Fruit fly (Drosophila melanogaster): ENCODE data around the gene Snm1.
A peak's percentile ranks its signal among the peaks of the same experiment; 100 is the strongest.

Gene Snm1

DNA sequence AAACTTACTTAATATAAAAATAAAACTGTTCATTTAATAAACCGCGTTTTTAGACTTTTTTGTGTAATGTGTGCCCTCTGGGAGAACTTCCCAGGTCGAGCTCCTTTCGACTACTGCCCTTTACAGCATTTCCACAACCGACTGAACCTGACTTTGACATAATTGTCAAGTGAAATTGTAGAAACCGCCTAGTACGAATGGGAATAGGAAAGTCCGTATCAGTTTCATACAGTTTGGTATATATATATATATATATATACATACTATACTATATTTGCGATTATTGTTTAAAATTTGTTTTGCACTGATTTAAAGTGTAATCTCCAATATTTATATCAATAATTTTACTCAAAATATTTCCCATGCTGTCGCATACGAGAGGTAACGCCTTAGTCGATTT lies 3.8 kb upstream of the Snm1 start, which contains the start of gene mia:
Gene mia, minus strand, starts transcription at position 101 of the 400 bp plus-strand sequence.
- TF ChIP-seq toe (GFP tag; optimal IDR thresholded peaks at IDR 0.05) (no peak), Hr96 (GFP tag; optimal IDR thresholded peaks at IDR 0.05) (no peak), CG7101 (tag; optimal IDR thresholded peaks at IDR 0.05) (no peak), Mnt (GFP tag; optimal IDR thresholded peaks at IDR 0.05) (no peak), bab1 (GFP tag; optimal IDR thresholded peaks at IDR 0.05) (no peak), CG12768 (GFP tag; optimal IDR thresholded peaks at IDR 0.05) (no peak), kay (GFP tag; ENCODE audit: borderline replicate concordance) (no peak)

DNA sequence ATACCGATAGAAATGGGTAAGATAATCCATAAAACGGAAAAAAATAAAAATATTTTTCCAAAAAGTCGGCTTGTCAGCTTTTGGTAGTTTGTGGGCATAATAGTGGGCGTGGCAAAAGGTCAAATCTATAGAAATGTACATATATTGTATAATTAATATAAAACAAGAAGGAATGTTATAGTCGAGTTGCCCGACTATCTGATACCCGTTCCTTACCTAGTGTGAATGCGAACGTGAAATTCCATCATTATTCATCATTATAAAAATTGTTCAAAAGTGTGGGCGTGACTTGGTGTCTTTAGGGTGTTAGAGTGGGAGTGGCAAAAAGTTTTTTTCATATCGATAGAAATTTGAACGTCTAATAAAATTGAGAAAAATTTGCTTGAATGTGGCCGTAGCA lies 3.3 kb upstream of the Snm1 start:
- no peak for TF ChIP-seq CG7045 (GFP tag; optimal IDR thresholded peaks at IDR 0.05)
- no peak for TF ChIP-seq CG7101 (tag; optimal IDR thresholded peaks at IDR 0.05)
- TF ChIP-seq CG14711 (tag; optimal IDR thresholded peaks at IDR 0.05), result no peak
- TF ChIP-seq Hr96 (GFP tag; optimal IDR thresholded peaks at IDR 0.05), result no peak
- no peak for TF ChIP-seq cic (GFP tag; optimal IDR thresholded peaks at IDR 0.05)
- TF ChIP-seq ovo (GFP tag; optimal IDR thresholded peaks at IDR 0.05), result no peak
- no peak for TF ChIP-seq CG33017 (tag; optimal IDR thresholded peaks at IDR 0.05)
- no peak for TF ChIP-seq pad (GFP tag; optimal IDR thresholded peaks at IDR 0.05)
- no peak for TF ChIP-seq bab1 (GFP tag; optimal IDR thresholded peaks at IDR 0.05)
- TF ChIP-seq Mnt (GFP tag; optimal IDR thresholded peaks at IDR 0.05), result no peak
- no peak for TF ChIP-seq CG12768 (GFP tag; optimal IDR thresholded peaks at IDR 0.05)
- no peak for TF ChIP-seq tj (GFP tag; optimal IDR thresholded peaks at IDR 0.05)
- TF ChIP-seq Crg-1 (GFP tag; optimal IDR thresholded peaks at IDR 0.05), result no peak
- no peak for TF ChIP-seq CG5204 (GFP tag; optimal IDR thresholded peaks at IDR 0.05)
- TF ChIP-seq CG11617 (GFP tag; optimal IDR thresholded peaks at IDR 0.05), result no peak
- no peak for TF ChIP-seq kay (GFP tag; ENCODE audit: borderline replicate concordance)
- TF ChIP-seq toe (GFP tag; optimal IDR thresholded peaks at IDR 0.05), result no peak
- no peak for TF ChIP-seq cnc (optimal IDR thresholded peaks at IDR 0.05)
- no peak for TF ChIP-seq Clk (GFP tag; optimal IDR thresholded peaks at IDR 0.05)

DNA sequence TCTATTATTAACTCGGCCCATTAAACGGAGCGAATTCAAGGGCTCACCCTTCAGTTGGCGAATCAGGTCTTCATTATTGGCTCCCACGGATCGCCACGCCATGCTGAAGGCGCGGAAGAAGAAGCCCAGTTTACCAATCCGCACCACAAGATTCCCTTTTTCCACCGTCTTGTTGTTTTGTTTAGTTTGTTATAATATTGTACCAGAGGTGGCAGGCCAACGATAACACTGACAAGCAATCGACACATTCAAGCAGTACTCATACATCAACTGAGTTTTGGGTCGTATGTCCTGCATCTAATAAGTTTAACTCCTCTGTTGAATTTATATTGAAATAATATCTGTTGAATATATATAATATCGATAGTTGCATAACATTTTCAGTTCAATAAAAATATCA lies 802 bp upstream of the Snm1 start, which contains the start of gene Pcmt:
Gene Pcmt, minus strand, starts transcription at position 235 of the 400 bp plus-strand sequence.
- TF ChIP-seq kay (GFP tag; ENCODE audit: borderline replicate concordance) (no peak), CG7045 (GFP tag; optimal IDR thresholded peaks at IDR 0.05) (no peak), tj (GFP tag; optimal IDR thresholded peaks at IDR 0.05) (no peak), cnc (optimal IDR thresholded peaks at IDR 0.05) (no peak), pad (GFP tag; optimal IDR thresholded peaks at IDR 0.05) (no peak), toe (GFP tag; optimal IDR thresholded peaks at IDR 0.05) (no peak), CG1620 (GFP tag; optimal IDR thresholded peaks at IDR 0.05) (no peak), Crg-1 (GFP tag; optimal IDR thresholded peaks at IDR 0.05) (no peak), ovo (GFP tag; optimal IDR thresholded peaks at IDR 0.05) (no peak), CG5204 (GFP tag; optimal IDR thresholded peaks at IDR 0.05) (no peak), CG12768 (GFP tag; optimal IDR thresholded peaks at IDR 0.05) (no peak)

DNA sequence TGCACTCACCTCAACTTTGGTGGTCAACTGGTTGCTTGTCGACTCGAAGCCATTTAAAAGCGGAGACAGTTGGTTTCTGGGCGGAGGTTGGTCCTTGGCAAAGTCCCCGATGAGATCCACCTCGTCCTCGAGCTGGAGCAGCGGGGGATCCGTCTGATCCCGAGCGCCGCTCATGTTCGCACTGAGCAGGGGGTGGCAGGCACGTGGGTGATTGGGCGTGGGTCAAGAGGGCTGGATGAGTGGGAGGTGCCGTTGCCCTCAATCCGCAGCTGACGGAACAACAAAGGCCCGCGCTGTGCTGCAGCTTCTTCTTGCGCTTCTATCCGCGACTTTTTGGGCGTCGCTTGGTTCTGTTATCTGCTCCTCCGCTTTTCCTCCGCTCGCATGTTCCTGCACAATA lies 8.1 kb downstream of the Snm1 start:
- TF ChIP-seq toe (GFP tag; optimal IDR thresholded peaks at IDR 0.05), result no peak
- TF ChIP-seq pad (GFP tag; optimal IDR thresholded peaks at IDR 0.05), result no peak
- TF ChIP-seq Hr96 (GFP tag; optimal IDR thresholded peaks at IDR 0.05), result no peak
- no peak for TF ChIP-seq CG7101 (tag; optimal IDR thresholded peaks at IDR 0.05)
- no peak for TF ChIP-seq kay (GFP tag; ENCODE audit: borderline replicate concordance)
- no peak for TF ChIP-seq tj (GFP tag; optimal IDR thresholded peaks at IDR 0.05)

DNA sequence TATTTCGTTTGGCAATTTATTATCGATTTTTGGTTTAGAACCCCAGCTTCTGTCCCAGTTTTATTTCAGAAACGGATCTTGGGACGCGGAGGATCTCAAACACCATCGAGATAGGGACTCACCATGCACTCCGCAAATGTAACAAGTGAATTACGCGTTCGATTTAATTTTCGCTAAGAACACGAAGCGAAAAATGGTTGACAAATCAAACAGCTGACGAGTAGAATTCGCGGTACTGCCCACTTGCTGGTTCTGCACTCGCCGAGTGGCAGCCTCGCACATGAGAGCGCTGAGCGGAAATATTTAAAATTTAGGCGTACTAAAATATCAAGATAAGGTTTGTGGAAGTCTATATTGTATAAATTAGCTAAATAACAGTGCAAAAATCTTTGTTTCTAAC lies 8.5 kb downstream of the Snm1 start, which contains the start of gene Pi4KIIalpha:
Gene Pi4KIIalpha, minus strand, starts transcription at position 233 of the 400 bp plus-strand sequence.
- no peak for TF ChIP-seq CG33017 (tag; optimal IDR thresholded peaks at IDR 0.05)
- TF ChIP-seq bab1 (GFP tag; optimal IDR thresholded peaks at IDR 0.05), result peak; percentile 50
- TF ChIP-seq tj (GFP tag; optimal IDR thresholded peaks at IDR 0.05), result peak; percentile 58
- TF ChIP-seq Mnt (GFP tag; optimal IDR thresholded peaks at IDR 0.05), result peak; percentile 62
- TF ChIP-seq cic (GFP tag; optimal IDR thresholded peaks at IDR 0.05), result peak; percentile 21

DNA sequence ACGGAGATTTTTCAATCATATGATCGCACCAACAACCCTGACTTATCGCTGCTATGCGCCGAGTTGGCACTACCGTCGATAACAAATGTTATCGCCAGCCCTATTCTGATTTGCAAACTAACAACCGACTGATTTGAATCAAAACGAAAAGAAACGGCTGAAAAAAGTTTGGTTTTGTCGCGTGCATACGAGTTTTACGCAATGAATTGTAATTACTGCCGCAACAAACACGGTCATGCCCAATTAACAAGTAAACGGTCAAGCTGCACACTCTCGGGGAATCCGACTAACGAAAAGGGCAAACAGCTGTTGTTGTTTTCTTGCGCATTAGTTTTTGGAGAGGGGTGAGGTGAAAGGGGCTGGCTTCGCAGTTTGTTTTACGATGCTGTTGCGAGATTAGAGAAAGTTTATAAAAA lies 9.9 kb downstream of the Snm1 start, which contains the start of the genes CG14671 and CG12746:
Gene CG14671, minus strand, starts transcription at position 41 of the 416 bp plus-strand sequence.
Gene CG12746, plus strand, starts transcription at position 91 of the 416 bp plus-strand sequence.
- TF ChIP-seq CG7045 (GFP tag; optimal IDR thresholded peaks at IDR 0.05) (no peak), CG11617 (GFP tag; optimal IDR thresholded peaks at IDR 0.05) (peak; percentile 38), tj (GFP tag; optimal IDR thresholded peaks at IDR 0.05) (peak; percentile 35), cic (GFP tag; optimal IDR thresholded peaks at IDR 0.05) (peak; percentile 48), CG1620 (GFP tag; optimal IDR thresholded peaks at IDR 0.05) (no peak), Mnt (GFP tag; optimal IDR thresholded peaks at IDR 0.05) (peak; percentile 64), ovo (GFP tag; optimal IDR thresholded peaks at IDR 0.05) (no peak), CG33017 (tag; optimal IDR thresholded peaks at IDR 0.05) (no peak), CG12768 (GFP tag; optimal IDR thresholded peaks at IDR 0.05) (no peak)

DNA sequence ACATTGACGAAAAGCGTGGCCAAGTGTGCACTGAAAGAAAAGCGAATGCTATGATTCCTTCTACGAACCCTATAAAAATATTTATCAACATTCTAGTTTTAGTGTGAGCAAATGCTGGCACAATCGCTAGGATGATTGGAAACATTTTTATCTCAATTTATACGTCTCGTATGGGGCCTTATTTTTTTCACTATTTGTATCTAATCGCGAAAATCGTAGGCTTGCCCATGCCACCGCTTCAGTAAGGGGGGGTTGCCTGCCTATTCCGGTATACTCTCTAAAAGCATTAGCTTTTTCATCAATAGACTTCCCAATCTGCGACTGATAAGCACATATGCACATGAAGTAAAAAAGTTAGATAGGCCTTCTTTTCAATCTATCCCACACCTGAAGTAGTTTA lies 10.7 kb downstream of the Snm1 start:
- peak; percentile 89 for TF ChIP-seq CG7101 (tag; optimal IDR thresholded peaks at IDR 0.05)
- TF ChIP-seq CG12768 (GFP tag; optimal IDR thresholded peaks at IDR 0.05), result peak; percentile 87
- peak; percentile 91 for TF ChIP-seq CG33017 (tag; optimal IDR thresholded peaks at IDR 0.05)
- no peak for TF ChIP-seq kay (GFP tag; ENCODE audit: borderline replicate concordance)
- TF ChIP-seq bab1 (GFP tag; optimal IDR thresholded peaks at IDR 0.05), result peak; percentile 62
- no peak for TF ChIP-seq toe (GFP tag; optimal IDR thresholded peaks at IDR 0.05)
- TF ChIP-seq Crg-1 (GFP tag; optimal IDR thresholded peaks at IDR 0.05), result no peak
- TF ChIP-seq Clk (GFP tag; optimal IDR thresholded peaks at IDR 0.05), result peak; percentile 71
- peak in 1 of 2 experiments; percentile 9 for TF ChIP-seq cnc (optimal IDR thresholded peaks at IDR 0.05)
- TF ChIP-seq CG1620 (GFP tag; optimal IDR thresholded peaks at IDR 0.05), result no peak
- TF ChIP-seq tj (GFP tag; optimal IDR thresholded peaks at IDR 0.05), result peak; percentile 35
- TF ChIP-seq CG5204 (GFP tag; optimal IDR thresholded peaks at IDR 0.05), result no peak
- TF ChIP-seq ovo (GFP tag; optimal IDR thresholded peaks at IDR 0.05), result no peak
- peak; percentile 88 for TF ChIP-seq cic (GFP tag; optimal IDR thresholded peaks at IDR 0.05)
- TF ChIP-seq CG14711 (tag; optimal IDR thresholded peaks at IDR 0.05), result peak; percentile 89
- TF ChIP-seq pad (GFP tag; optimal IDR thresholded peaks at IDR 0.05), result peak; percentile 56
- TF ChIP-seq Hr96 (GFP tag; optimal IDR thresholded peaks at IDR 0.05), result peak; percentile 69
- peak; percentile 87 for TF ChIP-seq CG7045 (GFP tag; optimal IDR thresholded peaks at IDR 0.05)
- TF ChIP-seq Mnt (GFP tag; optimal IDR thresholded peaks at IDR 0.05), result peak; percentile 68
- TF ChIP-seq CG11617 (GFP tag; optimal IDR thresholded peaks at IDR 0.05), result peak; percentile 80

Measured in whole organism, adult.